Fruit fly (Drosophila melanogaster) whole organism, wandering third instar larva: Measurements from ENCODE around the gene kkv.

Experiments used
- Abd-B ChIP-seq: fragments of >200 bp; optimal IDR thresholded peaks from 2 replicates; lab custom pipeline; 2017; ENCODE audit warnings: missing biosample characterization, missing genetic modification characterization
- Dif ChIP-seq: fragments of 200-275, 200-300 bp; sonication (Bioruptor generic); optimal IDR thresholded peaks from 2 replicates; lab custom pipeline; 2018; ENCODE audit warnings: missing biosample characterization, missing genetic modification characterization; ENCODE audit not compliant: partially characterized antibody
- Hnf4 ChIP-seq: fragments of 200-800 bp; sonication (Bioruptor generic); optimal IDR thresholded peaks from 2 replicates; lab custom pipeline; 2016; ENCODE audit warnings: missing biosample characterization, mild to moderate bottlenecking, missing genetic modification characterization
- Myc ChIP-seq: fragments of >200 bp; optimal IDR thresholded peaks from 2 replicates; lab custom pipeline; 2017
- OdsH ChIP-seq: fragments of 200-800 bp; sonication (Bioruptor generic); optimal IDR thresholded peaks from 2 replicates; lab custom pipeline; 2016; ENCODE audit warnings: missing biosample characterization, mild to moderate bottlenecking, missing genetic modification characterization
- dl ChIP-seq, 2 experiments: fragments of 175-275, 200-275 bp in 1 of 2; fragments of 200-275 bp in 1 of 2; sonication (Bioruptor generic); optimal IDR thresholded peaks; lab custom pipeline; 2018; ENCODE audit warnings: mild to moderate bottlenecking in 2 of 2, missing biosample characterization in 2 of 2, missing genetic modification characterization in 2 of 2, moderate library complexity in 2 of 2; ENCODE audit not compliant: partially characterized antibody in 2 of 2, insufficient read depth in 1 of 2
- dmrt93B ChIP-seq: fragments of 200-800 bp; sonication (Bioruptor generic); optimal IDR thresholded peaks from 2 replicates; lab custom pipeline; 2018; ENCODE audit warnings: missing biosample characterization, mild to moderate bottlenecking, missing genetic modification characterization
- fru ChIP-seq: fragments of 200-800 bp; sonication (Bioruptor generic); optimal IDR thresholded peaks from 3 replicates; lab custom pipeline; 2016; ENCODE audit warnings: missing biosample characterization, mild to moderate bottlenecking, missing genetic modification characterization
- h ChIP-seq: fragments of 200-800 bp; sonication (Bioruptor generic); optimal IDR thresholded peaks from 3 replicates; lab custom pipeline; 2016; ENCODE audit warnings: missing biosample characterization, mild to moderate bottlenecking, missing genetic modification characterization
- jim ChIP-seq: fragments of 175-275, 200-325 bp; sonication (Bioruptor generic); optimal IDR thresholded peaks from 2 replicates; lab custom pipeline; 2016; ENCODE audit warnings: missing biosample characterization, mild to moderate bottlenecking, missing genetic modification characterization
- lola ChIP-seq: fragments of >200 bp; optimal IDR thresholded peaks from 2 replicates; lab custom pipeline; 2017; ENCODE audit warnings: missing biosample characterization, missing genetic modification characterization
- pan ChIP-seq: fragments of >200 bp; optimal IDR thresholded peaks from 2 replicates; lab custom pipeline; 2017
- psq ChIP-seq: fragments of 200-800 bp; sonication (Bioruptor generic); optimal IDR thresholded peaks from 3 replicates; lab custom pipeline; 2017; ENCODE audit warnings: missing biosample characterization, mild to moderate bottlenecking, missing genetic modification characterization, moderate library complexity
- sv ChIP-seq: fragments of 200-800 bp; sonication (Bioruptor generic); optimal IDR thresholded peaks from 3 replicates; lab custom pipeline; 2016; ENCODE audit warnings: missing biosample characterization, missing genetic modification characterization

DNA sequence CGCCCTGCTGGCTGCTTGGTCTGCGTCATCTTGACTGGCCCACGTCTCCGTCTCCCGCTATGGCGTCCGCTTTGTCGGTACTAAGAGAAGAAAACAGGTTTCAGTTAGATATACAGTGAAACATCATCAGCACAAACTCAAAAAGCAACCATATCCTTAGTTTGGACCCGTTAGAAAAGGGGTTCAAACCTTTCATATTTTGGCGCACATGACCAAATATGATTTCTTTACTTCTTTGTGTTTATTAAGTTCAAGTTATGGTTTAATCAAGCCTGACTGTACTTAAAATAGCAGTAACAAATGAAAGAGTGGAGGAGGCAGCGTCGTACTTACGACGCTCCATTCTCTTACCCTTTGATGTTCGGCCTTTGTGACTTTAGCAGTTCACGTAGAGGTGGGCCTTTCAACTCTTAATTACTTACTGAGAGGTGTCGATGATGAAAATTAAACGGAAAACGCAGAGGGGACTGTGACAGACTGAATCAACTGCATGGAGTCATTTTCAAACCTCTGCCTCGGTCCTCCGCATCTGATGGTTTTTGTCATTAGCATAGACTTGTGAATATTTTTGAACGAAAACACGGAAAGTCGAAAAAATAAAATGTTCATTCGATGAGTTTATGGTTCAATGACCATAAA lies 30.9 kb downstream of the kkv start:
- TF ChIP-seq h, result peak; percentile 97
- TF ChIP-seq Myc, result no peak
- no peak for TF ChIP-seq pan (lab: Kevin White, UChicago)
- peak; percentile 86 for TF ChIP-seq psq (GFP tag; lab: Kevin White, UChicago)
- TF ChIP-seq dmrt93B, result no peak
- no peak for TF ChIP-seq lola (GFP tag; lab: Kevin White, UChicago)
- TF ChIP-seq OdsH (GFP tag; lab: Kevin White, UChicago), result peak; percentile 96
- TF ChIP-seq jim, result no peak
- TF ChIP-seq dl (GFP tag; optimal IDR thresholded peaks at IDR 0.05; lab: Kevin White, UChicago; ENCODE audit: insufficient read depth in 1 of 2, partially characterized antibody in 2 of 2), result no peak
- peak; percentile 96 for TF ChIP-seq Hnf4 (GFP tag; lab: Kevin White, UChicago)
- no peak for TF ChIP-seq Dif (GFP tag; lab: Kevin White, UChicago)
- no peak for TF ChIP-seq Abd-B (GFP tag; lab: Kevin White, UChicago)
- peak; percentile 94 for TF ChIP-seq fru
- peak; percentile 69 for TF ChIP-seq sv
